Worm (Caenorhabditis elegans): Measurements from ENCODE around the gene F35E8.9.

F35E8.9 gene

ce11 chrV:15870356-15870755, 47.0 kb downstream of the F35E8.9 start, which contains the start of gene str-57:
TSS of gene str-57 (plus strand) at chrV:15870656.
- TF ChIP-seq ets-4 (tag; optimal IDR thresholded peaks at IDR 0.05), result no peak
- no peak for TF ChIP-seq hlh-15 (tag; optimal IDR thresholded peaks at IDR 0.05)
- TF ChIP-seq lin-11 (tag; optimal IDR thresholded peaks at IDR 0.05), result no peak
- TF ChIP-seq tbx-7 (tag; optimal IDR thresholded peaks at IDR 0.05), result no peak
- TF ChIP-seq pqm-1 (tag; optimal IDR thresholded peaks at IDR 0.05), result no peak
- TF ChIP-seq ceh-31 (tag; optimal IDR thresholded peaks at IDR 0.05), result no peak
- TF ChIP-seq mec-3 (tag; optimal IDR thresholded peaks at IDR 0.05; ENCODE audit: borderline replicate concordance), result no peak
- no peak for TF ChIP-seq pag-3 (tag; optimal IDR thresholded peaks at IDR 0.05; ENCODE audit: borderline replicate concordance)
- no peak for TF ChIP-seq fkh-10 (GFP tag; optimal IDR thresholded peaks at IDR 0.05)
- no peak for TF ChIP-seq che-1 (tag; optimal IDR thresholded peaks at IDR 0.05)
- no peak for TF ChIP-seq fkh-6 (tag; optimal IDR thresholded peaks at IDR 0.05)
- no peak for TF ChIP-seq unc-86 (tag; optimal IDR thresholded peaks at IDR 0.05)
- TF ChIP-seq gmeb-2 (tag; optimal IDR thresholded peaks at IDR 0.05), result no peak
- no peak for TF ChIP-seq elt-4 (tag; optimal IDR thresholded peaks at IDR 0.05)
- TF ChIP-seq unc-3 (GFP tag; conservative IDR thresholded peaks at IDR 0.05), result no peak
- no peak for TF ChIP-seq unc-3 (tag; optimal IDR thresholded peaks at IDR 0.05)
- TF ChIP-seq ttx-3 (tag; optimal IDR thresholded peaks at IDR 0.05), result no peak
- TF ChIP-seq ceh-6 (GFP tag; optimal IDR thresholded peaks at IDR 0.05), result no peak
- TF ChIP-seq K09A11.1 (tag; optimal IDR thresholded peaks at IDR 0.05; ENCODE audit: insufficient read depth), result no peak

- TF ChIP-seq npax-4 (tag; optimal IDR thresholded peaks at IDR 0.05) (no peak), ceh-24 (tag; optimal IDR thresholded peaks at IDR 0.05) (no peak), sox-4 (tag; optimal IDR thresholded peaks at IDR 0.05) (no peak)
These were observed 50.0 kb downstream of the F35E8.9 start, which contains the start of gene fbxa-197 for ce11 chrV:15867373-15867772. TSS of gene fbxa-197 (plus strand) at chrV:15867673.
